Worm (Caenorhabditis elegans): ENCODE measurements around the gene F55A11.7.

- TF ChIP-seq flt-1 (GFP tag; IDR thresholded peaks at IDR 0.05) (no peak), tab-1 (GFP tag; IDR thresholded peaks at IDR 0.05) (0 out of 2 replicates have a peak, but pooled peaks have one; percentile 47), med-1 (GFP tag; optimal IDR thresholded peaks at IDR 0.05; ENCODE audit: insufficient read depth) (no peak), ztf-29 (GFP tag; IDR thresholded peaks at IDR 0.05) (no peak), cog-1 (tag; optimal IDR thresholded peaks at IDR 0.05) (no peak), T22C8.4 (GFP tag; IDR thresholded peaks at IDR 0.05) (no peak), ztf-23 (GFP tag; IDR thresholded peaks at IDR 0.05) (no peak)
Observed at ce11 chrV:11770053-11770517, 17.2 kb downstream of the F55A11.7 start, which contains the start of gene F55A11.4.
